Worm (Caenorhabditis elegans) whole organism, L2 larva: Measurements from ENCODE around the gene C06E4.1.
"Not testable (repeated sequence)": the region's sequence is repeated elsewhere in the genome, so short reads cannot be mapped to it uniquely, and the experiment has no call there.

ENCODE experiments used
- C34F6.9 ChIP-seq: fragments of 150-350 bp; optimal IDR thresholded peaks from 2 replicates; lab custom pipeline; 2014; ENCODE audit warnings: missing biosample characterization, missing genetic modification characterization
- F13H6.1 ChIP-seq: sonication (generic microtip); optimal IDR thresholded peaks from 2 replicates; lab custom pipeline; 2016; ENCODE audit warnings: missing genetic modification characterization, missing compliant biosample characterization
- ZK546.5 ChIP-seq: sonication (generic microtip); optimal IDR thresholded peaks from 2 replicates; lab custom pipeline; 2017; ENCODE audit warnings: missing biosample characterization, missing genetic modification characterization
- blmp-1 ChIP-seq: sonication (generic microtip); optimal IDR thresholded peaks from 2 replicates; lab custom pipeline; 2017; ENCODE audit warnings: missing genetic modification characterization, mild to moderate bottlenecking, missing compliant biosample characterization, antibody characterized with exemption, moderate library complexity; ENCODE audit not compliant: insufficient read depth
- dmd-4 ChIP-seq: sonication (generic microtip); optimal IDR thresholded peaks from 2 replicates; lab custom pipeline; 2017; ENCODE audit warnings: missing biosample characterization, missing genetic modification characterization
- egl-27 ChIP-seq: sonication (generic microtip); optimal IDR thresholded peaks from 3 replicates; lab custom pipeline; 2017; ENCODE audit warnings: missing biosample characterization, missing genetic modification reagents, missing genetic modification characterization
- elt-1 ChIP-seq: fragments of 150-350 bp; optimal IDR thresholded peaks from 2 replicates; lab custom pipeline; 2014; ENCODE audit warnings: missing biosample characterization, missing genetic modification characterization
- elt-3 ChIP-seq: sonication (generic microtip); optimal IDR thresholded peaks from 2 replicates; lab custom pipeline; 2017; ENCODE audit warnings: missing biosample characterization, missing genetic modification characterization
- gmeb-1 ChIP-seq: fragments of 150-350 bp; optimal IDR thresholded peaks from 2 replicates; lab custom pipeline; 2014; ENCODE audit warnings: missing biosample characterization, missing genetic modification characterization
- lin-11 ChIP-seq: fragments of 150-350 bp; sonication (generic microtip); optimal IDR thresholded peaks from 2 replicates; lab custom pipeline; 2014; ENCODE audit warnings: missing biosample characterization, missing genetic modification characterization, inconsistent platforms, mixed read lengths
- lin-13 ChIP-seq: fragments of 150-350 bp; optimal IDR thresholded peaks from 2 replicates; lab custom pipeline; 2014; ENCODE audit warnings: missing biosample characterization, missing genetic modification reagents, missing genetic modification characterization
- lin-39 ChIP-seq: fragments of 150-350 bp; optimal IDR thresholded peaks from 2 replicates; lab custom pipeline; 2014; ENCODE audit warnings: missing biosample characterization, missing genetic modification reagents, missing genetic modification characterization
- lsy-2 ChIP-seq, 2 experiments: fragments of 150-350 bp in 1 of 2; sonication (generic microtip) in 1 of 2; optimal IDR thresholded peaks; 2 replicates each; lab custom pipeline; 2014 to 2017; ENCODE audit warnings: missing biosample characterization in 2 of 2, missing genetic modification characterization in 2 of 2
- mab-5 ChIP-seq: fragments of 150-350 bp; optimal IDR thresholded peaks from 2 replicates; lab custom pipeline; 2014; ENCODE audit warnings: missing biosample characterization, missing genetic modification characterization
- mbf-1 ChIP-seq: sonication (generic microtip); optimal IDR thresholded peaks from 2 replicates; lab custom pipeline; 2017; ENCODE audit warnings: missing biosample characterization, missing genetic modification characterization
- nhr-10 ChIP-seq: sonication (generic microtip); optimal IDR thresholded peaks from 2 replicates; lab custom pipeline; 2017; ENCODE audit warnings: missing biosample characterization, missing genetic modification characterization
- nhr-129 ChIP-seq: fragments of 150-350 bp; optimal IDR thresholded peaks from 2 replicates; lab custom pipeline; 2014; ENCODE audit warnings: missing biosample characterization, missing genetic modification characterization
- nhr-23 ChIP-seq: fragments of 150-350 bp; optimal IDR thresholded peaks from 2 replicates; lab custom pipeline; 2014; ENCODE audit warnings: missing biosample characterization, missing genetic modification reagents, missing genetic modification characterization
- nhr-25 ChIP-seq: fragments of 150-350 bp; sonication (generic microtip); optimal IDR thresholded peaks from 3 replicates; lab custom pipeline; 2014; ENCODE audit warnings: missing biosample characterization, missing genetic modification characterization
- nhr-6 ChIP-seq: fragments of 150-350 bp; optimal IDR thresholded peaks from 2 replicates; lab custom pipeline; 2014; ENCODE audit warnings: missing biosample characterization, missing genetic modification characterization
- nhr-77 ChIP-seq: fragments of 150-350 bp; optimal IDR thresholded peaks from 2 replicates; lab custom pipeline; 2014; ENCODE audit warnings: missing biosample characterization, missing genetic modification characterization
- peb-1 ChIP-seq: fragments of 150-350 bp; optimal IDR thresholded peaks from 2 replicates; lab custom pipeline; 2014; ENCODE audit warnings: missing biosample characterization, missing genetic modification characterization
- skn-1 ChIP-seq: sonication (generic microtip); optimal IDR thresholded peaks from 2 replicates; lab custom pipeline; 2017; ENCODE audit warnings: missing biosample characterization, missing genetic modification characterization
- sma-9 ChIP-seq, 2 experiments: fragments of 150-350 bp in 1 of 2; sonication (generic microtip) in 1 of 2; optimal IDR thresholded peaks; 2 replicates each; lab custom pipeline; 2014 to 2016; ENCODE audit warnings: missing genetic modification characterization in 2 of 2, mild to moderate bottlenecking in 1 of 2, missing biosample characterization in 1 of 2, missing compliant biosample characterization in 1 of 2, missing genetic modification reagents in 1 of 2, moderate library complexity in 1 of 2
- snpc-4 ChIP-seq: fragments of 150-350 bp; optimal IDR thresholded peaks from 2 replicates; lab custom pipeline; 2014; ENCODE audit warnings: missing biosample characterization, missing genetic modification characterization
- unc-39 ChIP-seq: fragments of 150-350 bp; optimal IDR thresholded peaks from 2 replicates; lab custom pipeline; 2014; ENCODE audit warnings: missing biosample characterization, missing genetic modification characterization
- zag-1 ChIP-seq: fragments of 150-350 bp; optimal IDR thresholded peaks from 2 replicates; lab custom pipeline; 2014; ENCODE audit warnings: missing biosample characterization, missing genetic modification characterization
- ztf-1 ChIP-seq: fragments of 200-800 bp; sonication (Bioruptor generic); conservative IDR thresholded peaks from 2 replicates; pipeline ENCODE4 v1.3.6; 2022; ENCODE audit warnings: missing genetic modification characterization, missing compliant biosample characterization
- ztf-11 ChIP-seq: sonication (generic microtip); optimal IDR thresholded peaks from 2 replicates; lab custom pipeline; 2017; ENCODE audit warnings: missing biosample characterization, missing genetic modification characterization
- ztf-4 ChIP-seq: fragments of 150-350 bp; optimal IDR thresholded peaks from 2 replicates; lab custom pipeline; 2014; ENCODE audit warnings: missing biosample characterization, missing genetic modification characterization

Gene C06E4.1

DNA sequence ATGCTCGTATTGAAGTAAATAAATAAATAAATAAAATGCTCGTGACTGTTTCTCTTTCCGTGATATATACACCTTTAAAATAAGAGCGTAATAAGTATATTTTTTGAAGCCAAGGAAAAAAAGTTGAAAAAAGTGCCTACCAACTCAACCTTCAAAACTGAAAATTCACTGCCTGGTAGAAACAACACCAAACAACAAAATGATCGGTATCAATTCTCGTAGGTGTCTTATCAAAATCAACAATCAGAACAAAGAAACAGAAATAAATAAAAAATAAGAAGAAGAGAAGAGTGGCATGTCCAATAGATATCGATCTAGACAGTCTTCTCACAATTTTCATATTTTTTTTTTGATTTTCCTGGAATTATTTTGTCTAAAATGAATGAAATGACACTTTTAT, 39.1 kb upstream of the C06E4.1 start, which contains the start of gene afmd-1:
Gene afmd-1, plus strand, starts transcription at position 316 of the 400 bp plus-strand sequence.
- TF ChIP-seq egl-27 (tag; lab: Kevin White, UChicago) = no peak
- no peak for TF ChIP-seq nhr-6 (tag; lab: Kevin White, UChicago)
- no peak for TF ChIP-seq elt-1 (tag; lab: Kevin White, UChicago)
- no peak for TF ChIP-seq zag-1 (tag; lab: Kevin White, UChicago)
- TF ChIP-seq lin-11 (tag; lab: Kevin White, UChicago) = no peak
- TF ChIP-seq gmeb-1 (tag; lab: Kevin White, UChicago) = no peak
- no peak for TF ChIP-seq sma-9 (GFP tag; optimal IDR thresholded peaks at IDR 0.05; lab: Kevin White, UChicago)
- no peak for TF ChIP-seq sma-9 (tag; optimal IDR thresholded peaks at IDR 0.05; lab: Kevin White, UChicago)
- no peak for TF ChIP-seq nhr-10 (tag; lab: Kevin White, UChicago)
- TF ChIP-seq, all 48 proteins: peak for 0

DNA sequence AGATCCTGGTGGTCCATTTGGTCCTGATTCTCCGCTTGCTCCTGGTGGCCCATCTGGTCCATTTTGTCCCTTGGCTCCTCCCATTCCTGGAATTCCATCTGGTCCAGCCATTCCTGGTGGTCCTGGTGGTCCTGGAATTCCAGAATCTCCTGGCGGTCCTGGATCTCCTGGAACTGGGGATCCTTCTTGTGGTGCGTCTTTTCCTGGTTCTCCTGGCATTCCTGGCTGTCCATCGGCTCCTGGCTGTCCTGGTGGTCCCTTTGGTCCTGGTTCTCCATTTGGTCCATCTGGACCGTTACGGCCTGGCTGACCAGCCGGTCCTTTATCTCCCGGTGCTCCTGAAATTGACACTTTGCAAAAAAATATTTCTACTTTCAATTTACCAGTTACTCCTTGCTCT, 37.5 kb upstream of the C06E4.1 start:
- TF ChIP-seq ztf-11 (tag; lab: Kevin White, UChicago) (no peak), lsy-2 (tag; optimal IDR thresholded peaks at IDR 0.05; lab: Kevin White, UChicago) (no peak), C34F6.9 (no peak), nhr-77 (tag; lab: Kevin White, UChicago) (no peak), nhr-10 (tag; lab: Kevin White, UChicago) (no peak), ztf-1 (GFP tag; lab: Robert Waterston, UW) (no peak), F13H6.1 (no peak), nhr-129 (no peak), gmeb-1 (tag; lab: Kevin White, UChicago) (no peak), ztf-4 (tag; lab: Kevin White, UChicago) (no peak), elt-3 (tag; lab: Kevin White, UChicago) (no peak), lin-13 (GFP tag; lab: Kevin White, UChicago) (no peak), mab-5 (tag; lab: Kevin White, UChicago) (no peak), nhr-25 (tag; lab: Kevin White, UChicago) (no peak), lin-11 (tag; lab: Kevin White, UChicago) (no peak), nhr-23 (tag; lab: Kevin White, UChicago) (no peak), sma-9 (GFP tag; optimal IDR thresholded peaks at IDR 0.05; lab: Kevin White, UChicago) (no peak), sma-9 (tag; optimal IDR thresholded peaks at IDR 0.05; lab: Kevin White, UChicago) (no peak), ZK546.5 (tag; lab: Kevin White, UChicago) (no peak), dmd-4 (tag; lab: Kevin White, UChicago) (no peak)

DNA sequence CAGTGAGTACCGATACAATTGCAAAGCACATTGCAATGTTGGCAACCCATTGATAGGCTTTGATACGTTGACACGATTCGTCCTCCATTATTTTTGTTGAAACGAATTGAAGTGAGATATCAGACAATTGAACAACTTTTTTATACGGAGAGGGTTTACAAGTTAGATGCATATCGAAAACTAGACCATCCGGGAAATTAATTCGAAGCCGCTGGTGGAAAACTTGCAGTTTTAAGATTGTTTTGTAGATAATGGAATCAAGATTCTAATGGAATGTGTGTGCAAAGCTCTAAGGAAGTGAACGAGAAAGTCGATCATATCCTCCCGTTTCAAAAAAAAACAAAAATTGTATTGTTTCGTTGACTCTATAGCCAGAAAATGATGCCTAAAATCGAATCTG, 36.5 kb upstream of the C06E4.1 start, which contains the start of gene col-114:
Gene col-114, minus strand, starts transcription at position 101 of the 400 bp plus-strand sequence.
- no peak for TF ChIP-seq ZK546.5 (tag; lab: Kevin White, UChicago)
- no peak for TF ChIP-seq blmp-1 (tag; lab: Kevin White, UChicago)
- no peak for TF ChIP-seq peb-1 (tag; lab: Kevin White, UChicago)
- TF ChIP-seq C34F6.9 = no peak
- TF ChIP-seq, all 48 proteins: peak for 0

DNA sequence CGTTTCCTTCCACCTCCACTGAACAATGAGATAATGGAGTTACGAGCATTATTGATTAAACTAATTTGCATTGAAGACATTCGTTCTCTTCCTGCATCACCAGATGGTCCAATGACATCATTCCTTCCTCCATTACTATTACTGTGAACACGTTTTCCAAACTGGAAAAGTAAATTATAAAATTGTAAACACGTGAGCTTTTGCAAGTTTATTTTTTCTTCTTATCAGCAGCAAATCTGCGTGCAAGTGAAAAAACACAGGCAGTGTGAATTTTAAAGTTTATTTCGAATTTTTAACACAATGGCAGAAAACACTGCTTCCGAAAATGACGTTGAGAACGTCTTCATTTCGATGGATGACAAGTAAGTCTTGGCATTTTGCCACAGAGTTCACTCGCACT, 35.8 kb upstream of the C06E4.1 start, which contains the start of gene D2024.1:
Gene D2024.1, plus strand, starts transcription at position 301 of the 400 bp plus-strand sequence.
- not testable (repeated sequence) for TF ChIP-seq mab-5, elt-1, skn-1 (tag; lab: Kevin White, UChicago)

DNA sequence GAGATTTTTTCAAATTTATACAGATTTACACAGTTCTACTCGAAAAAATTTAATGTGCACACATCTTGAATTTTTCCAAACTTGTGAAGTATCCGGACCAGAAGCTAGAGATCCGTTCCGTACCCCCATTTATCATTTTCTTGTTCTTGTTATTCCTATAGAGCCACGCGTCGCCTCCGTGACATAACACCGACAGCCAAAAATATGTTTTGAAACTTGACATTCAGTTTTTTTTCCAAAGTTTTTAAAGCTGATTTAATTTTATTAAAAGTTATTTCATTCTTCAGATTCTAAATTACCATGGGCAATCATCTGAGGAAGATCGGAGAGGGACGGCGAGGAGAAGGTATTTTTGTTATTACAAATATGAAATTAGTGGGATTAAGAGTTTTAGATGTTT, 32.9 kb upstream of the C06E4.1 start, which contains the start of gene D2024.18:
Gene D2024.18, plus strand, starts transcription at position 301 of the 400 bp plus-strand sequence.
- TF ChIP-seq mbf-1 (tag; lab: Kevin White, UChicago) (no peak), lin-39 (no peak), gmeb-1 (tag; lab: Kevin White, UChicago) (no peak), nhr-77 (tag; lab: Kevin White, UChicago) (no peak), ZK546.5 (tag; lab: Kevin White, UChicago) (no peak), unc-39 (tag; lab: Kevin White, UChicago) (no peak)

DNA sequence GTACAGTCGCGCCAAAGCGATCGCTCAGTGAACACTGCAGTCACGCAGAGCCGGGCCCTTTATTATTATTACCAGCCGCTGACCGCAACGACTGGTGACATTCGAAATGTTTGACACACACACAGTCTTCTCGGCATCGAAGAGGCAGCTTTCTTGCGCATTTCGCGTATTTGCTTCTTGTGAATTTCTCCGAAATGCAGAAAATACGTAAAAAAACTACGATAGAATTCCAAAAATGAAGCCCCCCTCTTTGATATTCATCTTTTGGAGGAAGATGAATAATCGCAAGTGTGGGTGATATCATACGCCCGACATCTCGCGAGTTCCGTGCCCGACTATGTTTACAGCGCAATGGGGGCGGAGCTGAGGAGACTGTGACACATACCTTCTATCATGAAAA, 29.8 kb upstream of the C06E4.1 start:
- TF ChIP-seq snpc-4 (peak; percentile 50), egl-27 (tag; lab: Kevin White, UChicago) (no peak)
